Fruit fly (Drosophila melanogaster) whole organism, embryonic: ENCODE data around the gene PXo.

Source experiments
- ATbp ChIP-seq: fragments of 200-800 bp; sonication (Bioruptor generic); optimal IDR thresholded peaks from 2 replicates; lab custom pipeline; 2017; ENCODE audit warnings: missing biosample characterization, mild to moderate bottlenecking, missing genetic modification characterization, missing genetic modification reagents
- BEAF-32 ChIP-seq: fragments of 200-800 bp; sonication (Bioruptor generic); optimal IDR thresholded peaks from 3 replicates; lab custom pipeline; 2017; ENCODE audit warnings: missing biosample characterization, missing genetic modification characterization, mild to moderate bottlenecking, moderate library complexity, missing genetic modification reagents
- CG10565 ChIP-seq: fragments of 200-800 bp; sonication (Bioruptor generic); optimal IDR thresholded peaks from 3 replicates; lab custom pipeline; 2016; ENCODE audit warnings: missing biosample characterization, mild to moderate bottlenecking, missing genetic modification characterization
- CG15601 ChIP-seq: fragments of 200-800 bp; sonication (Bioruptor generic); optimal IDR thresholded peaks from 3 replicates; lab custom pipeline; 2019; ENCODE audit warnings: missing biosample characterization, mild to moderate bottlenecking, missing genetic modification characterization, moderate library complexity
- CG1603 ChIP-seq: fragments of 200-800 bp; sonication (Bioruptor generic); optimal IDR thresholded peaks from 2 replicates; lab custom pipeline; 2019; ENCODE audit warnings: missing biosample characterization, mild to moderate bottlenecking, missing genetic modification characterization, moderate library complexity
- CG18262 ChIP-seq: fragments of 200-800 bp; optimal IDR thresholded peaks from 3 replicates; lab custom pipeline; 2019; ENCODE audit warnings: missing biosample characterization, mild to moderate bottlenecking, missing genetic modification characterization, moderate library complexity
- CG2678 ChIP-seq: fragments of 200-800 bp; sonication (Bioruptor generic); optimal IDR thresholded peaks from 3 replicates; lab custom pipeline; 2019; ENCODE audit warnings: missing biosample characterization, mild to moderate bottlenecking, missing genetic modification characterization, moderate library complexity
- CG2875 ChIP-seq: fragments of 200-800 bp; sonication (Bioruptor generic); optimal IDR thresholded peaks from 2 replicates; lab custom pipeline; 2017; ENCODE audit warnings: missing biosample characterization, mild to moderate bottlenecking, missing genetic modification characterization, missing genetic modification reagents
- CG3407 ChIP-seq: fragments of 200-800 bp; sonication (Bioruptor generic); optimal IDR thresholded peaks from 2 replicates; lab custom pipeline; 2018; ENCODE audit warnings: missing biosample characterization, mild to moderate bottlenecking, missing genetic modification characterization
- CG7987 ChIP-seq: fragments of 200-800 bp; sonication (Bioruptor generic); optimal IDR thresholded peaks from 2 replicates; lab custom pipeline; 2018; ENCODE audit warnings: missing biosample characterization, mild to moderate bottlenecking, missing genetic modification characterization, moderate library complexity
- CG8281 ChIP-seq: fragments of 200-800 bp; sonication (Bioruptor generic); optimal IDR thresholded peaks from 2 replicates; lab custom pipeline; 2018; ENCODE audit warnings: missing biosample characterization, mild to moderate bottlenecking, missing genetic modification characterization, moderate library complexity
- E2f1 ChIP-seq: fragments of 200-800 bp; sonication (Bioruptor generic); IDR thresholded peaks from 2 replicates; pipeline ENCODE4 v1.3.6; 2022; ENCODE audit warnings: missing biosample characterization, missing genetic modification characterization
- GATAe ChIP-seq: fragments of 200-800 bp; sonication (Bioruptor generic); conservative IDR thresholded peaks from 2 replicates; pipeline ENCODE4 v1.3.6; 2022; ENCODE audit warnings: missing biosample characterization, missing genetic modification characterization
- HHEX ChIP-seq: fragments of 200-800 bp; sonication (Bioruptor generic); optimal IDR thresholded peaks from 3 replicates; lab custom pipeline; 2017; ENCODE audit warnings: missing biosample characterization, mild to moderate bottlenecking, missing genetic modification characterization, missing genetic modification reagents
- Hey ChIP-seq: fragments of 200-800 bp; sonication (Bioruptor generic); optimal IDR thresholded peaks from 3 replicates; lab custom pipeline; 2018; ENCODE audit warnings: missing biosample characterization, mild to moderate bottlenecking, missing genetic modification characterization
- Hr3 ChIP-seq: fragments of 200-800 bp; sonication (Bioruptor generic); optimal IDR thresholded peaks from 3 replicates; lab custom pipeline; 2016; ENCODE audit warnings: missing biosample characterization, missing genetic modification characterization
- Hr78 ChIP-seq, 2 experiments: fragments of 200-800 bp in 1 of 2; fragments of >200 bp in 1 of 2; sonication (Bioruptor generic) in 1 of 2; optimal IDR thresholded peaks; 2 replicates each; lab custom pipeline; 2017 to 2019; ENCODE audit warnings: missing biosample characterization in 2 of 2, missing genetic modification characterization in 2 of 2, mild to moderate bottlenecking in 1 of 2, moderate library complexity in 1 of 2
- Med ChIP-seq: fragments of 200-800 bp; sonication (Bioruptor generic); peaks from one replicate; lab custom pipeline; 2016; ENCODE audit warnings: missing biosample characterization, missing genetic modification characterization, mild to moderate bottlenecking, inconsistent platforms, moderate library complexity
- Oaz ChIP-seq: fragments of 200-800 bp; sonication (Bioruptor generic); IDR thresholded peaks from 2 replicates; pipeline ENCODE4 v1.3.6; 2022; ENCODE audit warnings: missing biosample characterization, missing genetic modification characterization
- Optix ChIP-seq: fragments of 200-800 bp; sonication (Bioruptor generic); IDR thresholded peaks from 3 replicates; pipeline ENCODE4 v1.3.6; 2022; ENCODE audit warnings: missing biosample characterization, missing genetic modification characterization
- Trl ChIP-seq, 3 experiments: fragments of >200 bp in 2 of 3; fragments of 200-800 bp in 1 of 3; sonication (Bioruptor generic) in 1 of 3; optimal IDR thresholded peaks; 2 replicates in 1 of 3; 3 replicates in 2 of 3; lab custom pipeline; 2016 to 2017; ENCODE audit warnings: missing biosample characterization in 1 of 3, missing genetic modification characterization in 1 of 3
- Xrp1 ChIP-seq: fragments of 200-800 bp; sonication (Bioruptor generic); IDR thresholded peaks from 2 replicates; pipeline ENCODE4 v1.3.6; 2022; ENCODE audit warnings: missing biosample characterization, missing genetic modification characterization
- ab ChIP-seq: fragments of 200-800 bp; sonication (Bioruptor generic); optimal IDR thresholded peaks from 2 replicates; lab custom pipeline; 2016; ENCODE audit warnings: missing biosample characterization, missing genetic modification characterization
- bigmax ChIP-seq: fragments of 200-800 bp; sonication (Bioruptor generic); optimal IDR thresholded peaks from 2 replicates; lab custom pipeline; 2018; ENCODE audit warnings: missing biosample characterization, mild to moderate bottlenecking, missing genetic modification characterization
- cas ChIP-seq: fragments of 200-800 bp; sonication (Bioruptor generic); IDR thresholded peaks from 2 replicates; pipeline ENCODE4 v1.3.6; 2022; ENCODE audit warnings: missing biosample characterization, missing genetic modification characterization
- chinmo ChIP-seq: fragments of 200-800 bp; sonication (Bioruptor generic); IDR thresholded peaks from 4 replicates; pipeline ENCODE4 v1.3.6; 2022; ENCODE audit warnings: missing biosample characterization, missing genetic modification characterization; ENCODE audit not compliant: partially characterized antibody
- dm ChIP-seq: fragments of 200-800 bp; sonication (Bioruptor generic); optimal IDR thresholded peaks from 3 replicates; lab custom pipeline; 2016; ENCODE audit warnings: missing biosample characterization, missing genetic modification characterization
- fd64A ChIP-seq: fragments of 200-800 bp; sonication (Bioruptor generic); optimal IDR thresholded peaks from 3 replicates; lab custom pipeline; 2018; ENCODE audit warnings: missing biosample characterization, mild to moderate bottlenecking, missing genetic modification characterization
- hkb ChIP-seq, 2 experiments: fragments of 200-800 bp in 1 of 2; fragments of >200 bp in 1 of 2; sonication (Bioruptor generic) in 1 of 2; IDR thresholded peaks in 1 of 2; optimal IDR thresholded peaks in 1 of 2; 2 replicates each; pipeline versions ENCODE4 v1.3.6 to Lab custom; 2017 to 2022; ENCODE audit warnings: missing biosample characterization in 1 of 2, missing genetic modification characterization in 1 of 2
- kay ChIP-seq: fragments of 200-800 bp; sonication (Bioruptor generic); optimal IDR thresholded peaks from 2 replicates; lab custom pipeline; 2016; ENCODE audit warnings: missing biosample characterization, missing genetic modification characterization
- lab ChIP-seq: fragments of 200-800 bp; sonication (Bioruptor generic); optimal IDR thresholded peaks from 3 replicates; lab custom pipeline; 2017; ENCODE audit warnings: missing biosample characterization, missing genetic modification characterization, mild to moderate bottlenecking, moderate library complexity, missing genetic modification reagents
- mam ChIP-seq: fragments of 200-800 bp; sonication (Bioruptor generic); optimal IDR thresholded peaks from 3 replicates; lab custom pipeline; 2016; ENCODE audit warnings: missing biosample characterization, missing genetic modification characterization
- onecut ChIP-seq: fragments of 200-800 bp; sonication (Bioruptor generic); IDR thresholded peaks from 2 replicates; pipeline ENCODE4 v1.3.6; 2022; ENCODE audit warnings: missing biosample characterization, missing genetic modification characterization
- otp ChIP-seq: fragments of 200-800 bp; sonication (Bioruptor generic); IDR thresholded peaks from 3 replicates; pipeline ENCODE4, ENCODE4 v1.3.6; 2022; ENCODE audit warnings: missing biosample characterization, missing genetic modification characterization
- pros ChIP-seq: fragments of 200-800 bp; sonication (Bioruptor generic); optimal IDR thresholded peaks from 3 replicates; lab custom pipeline; 2019; ENCODE audit warnings: missing biosample characterization, mild to moderate bottlenecking, missing genetic modification characterization, moderate library complexity
- repo ChIP-seq: fragments of 200-800 bp; sonication (Bioruptor generic); optimal IDR thresholded peaks from 2 replicates; lab custom pipeline; 2016; ENCODE audit warnings: missing biosample characterization, missing genetic modification characterization
- run ChIP-seq: fragments of 200-800 bp; sonication (Bioruptor generic); optimal IDR thresholded peaks from 3 replicates; lab custom pipeline; 2018; ENCODE audit warnings: missing biosample characterization, mild to moderate bottlenecking, missing genetic modification characterization
- sens ChIP-seq: fragments of 200-800 bp; sonication (Bioruptor generic); peaks from one replicate; lab custom pipeline; 2016; ENCODE audit warnings: missing biosample characterization, missing genetic modification characterization
- sens-2 ChIP-seq: fragments of 200-800 bp; sonication (Bioruptor generic); IDR thresholded peaks from 2 replicates; pipeline ENCODE4 v1.3.6; 2022; ENCODE audit warnings: missing biosample characterization, missing genetic modification characterization
- sqz ChIP-seq: fragments of 200-800 bp; sonication (Bioruptor generic); optimal IDR thresholded peaks from 3 replicates; lab custom pipeline; 2018; ENCODE audit warnings: missing biosample characterization, mild to moderate bottlenecking, missing genetic modification characterization
- wek ChIP-seq: fragments of 200-800 bp; sonication (Bioruptor generic); optimal IDR thresholded peaks from 3 replicates; lab custom pipeline; 2018; ENCODE audit warnings: missing biosample characterization, mild to moderate bottlenecking, missing genetic modification characterization, moderate library complexity

Gene PXo

DNA sequence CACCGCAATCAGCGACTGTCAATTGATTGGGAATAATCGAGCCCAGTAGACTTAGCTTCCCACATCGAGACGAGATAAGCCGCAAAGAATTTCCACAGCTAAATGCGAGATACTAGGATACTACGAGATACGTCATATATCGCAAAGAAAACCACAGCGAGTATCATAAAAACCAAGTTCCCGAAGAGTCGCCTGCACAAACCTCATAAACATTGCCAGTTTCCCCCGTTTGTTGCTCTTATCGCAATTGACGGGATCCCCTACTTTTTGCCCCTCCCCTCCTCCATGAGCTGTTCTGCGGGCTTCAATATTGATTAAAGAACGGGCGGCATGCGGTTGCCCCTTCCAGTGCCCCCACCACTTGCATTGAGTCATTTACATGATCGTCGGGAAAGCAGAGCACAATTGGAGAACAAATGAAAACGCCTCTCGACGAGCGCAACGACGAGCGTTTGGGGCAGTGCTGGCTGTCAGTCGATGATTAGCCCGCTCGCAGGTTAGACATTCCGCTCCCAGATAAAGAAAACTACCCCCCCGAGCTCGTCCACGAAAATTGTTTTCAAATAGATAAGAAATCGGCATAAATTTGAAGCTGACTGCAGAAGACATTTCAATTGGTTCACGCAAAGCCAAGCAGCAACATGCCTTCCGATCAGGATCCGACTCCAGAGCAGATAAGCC is 1.0 kb upstream of the PXo start, which contains the start of gene CG32407 (continued):
- TF ChIP-seq Med (GFP tag; lab: Kevin White, UChicago) (peak; percentile 47), wek (peak; percentile 27), CG8281 (tag; lab: Kevin White, UChicago) (peak; percentile 87), BEAF-32 (no peak), CG18262 (peak; percentile 17), Trl (optimal IDR thresholded peaks at IDR 0.05; lab: Kevin White, UChicago) (peak in 1 of 2 experiments; percentile 18), Trl (GFP tag; optimal IDR thresholded peaks at IDR 0.05; lab: Kevin White, UChicago) (no peak), onecut (peak; percentile 45; the same call in 1 of the 2 replicates), dm (peak; percentile 4), ATbp (GFP tag; lab: Kevin White, UChicago) (peak; percentile 60), CG15601 (tag; lab: Kevin White, UChicago) (peak; percentile 59), lab (peak; percentile 44), Oaz (GFP tag; lab: Robert Waterston, UW) (no peak), repo (GFP tag; lab: Kevin White, UChicago) (peak; percentile 2), CG2678 (peak; percentile 39), Xrp1 (GFP tag; lab: Robert Waterston, UW) (0 out of 2 replicates have a peak, but pooled peaks have one; percentile 20), CG3407 (GFP tag; lab: Kevin White, UChicago) (peak; percentile 34), sens-2 (peak; percentile 56; the same call in 1 of the 2 replicates), ab (GFP tag; lab: Kevin White, UChicago) (no peak), hkb (optimal IDR thresholded peaks at IDR 0.05; lab: Kevin White, UChicago) (no peak), hkb (GFP tag; IDR thresholded peaks at IDR 0.05; lab: Robert Waterston, UW) (peak; percentile 13; the same call in 1 of the 2 replicates), Hr3 (GFP tag; lab: Kevin White, UChicago) (no peak), mam (GFP tag; lab: Kevin White, UChicago) (no peak), Hey (tag; lab: Kevin White, UChicago) (peak; percentile 53), pros (GFP tag; lab: Kevin White, UChicago) (peak; percentile 65), otp (peak; percentile 40; the same call in 1 of the 3 replicates), fd64A (GFP tag; lab: Kevin White, UChicago) (peak; percentile 16), chinmo (GFP tag; lab: Robert Waterston, UW) (peak; percentile 88; the same call in 3 of the 4 replicates), Optix (GFP tag; lab: Robert Waterston, UW) (0 out of 3 replicates have a peak, but pooled peaks have one; percentile 27), GATAe (GFP tag; lab: Robert Waterston, UW) (peak; percentile 60), cas (GFP tag; lab: Robert Waterston, UW) (no peak), CG10565 (GFP tag; lab: Kevin White, UChicago) (no peak), run (tag; lab: Kevin White, UChicago) (peak; percentile 58), sens (GFP tag; lab: Kevin White, UChicago) (no peak), sqz (peak; percentile 4), E2f1 (GFP tag; lab: Robert Waterston, UW) (0 out of 2 replicates have a peak, but pooled peaks have one; percentile 23), kay (GFP tag; lab: Kevin White, UChicago) (peak; percentile 62), Hr78 (GFP tag; optimal IDR thresholded peaks at IDR 0.05; lab: Kevin White, UChicago) (peak in 1 of 2 experiments; percentile 4), HHEX (GFP tag; lab: Kevin White, UChicago) (peak; percentile 23), CG7987 (GFP tag; lab: Kevin White, UChicago) (peak; percentile 26), CG2875 (GFP tag; lab: Kevin White, UChicago) (peak; percentile 25), bigmax (GFP tag; lab: Kevin White, UChicago) (no peak), CG1603 (tag; lab: Kevin White, UChicago) (peak; percentile 11)
